Worm (Caenorhabditis elegans): Measurements from ENCODE around the gene C09B8.3.

- TF ChIP-seq hnd-1 (tag; optimal IDR thresholded peaks at IDR 0.05) (no peak), ets-7 (tag; optimal IDR thresholded peaks at IDR 0.05) (no peak), tbx-11 (GFP tag; IDR thresholded peaks at IDR 0.05) (no peak), tbx-37 (GFP tag; conservative IDR thresholded peaks at IDR 0.05) (no peak), flt-1 (GFP tag; IDR thresholded peaks at IDR 0.05) (no peak), pes-1 (GFP tag; IDR thresholded peaks at IDR 0.05) (no peak), ama-1 (optimal IDR thresholded peaks at IDR 0.05) (no peak), sea-1 (GFP tag; conservative IDR thresholded peaks at IDR 0.05) (no peak), F13C5.2 (tag; optimal IDR thresholded peaks at IDR 0.05) (no peak), ceh-36 (tag; optimal IDR thresholded peaks at IDR 0.05) (no peak), B0310.2 (tag; optimal IDR thresholded peaks at IDR 0.05) (no peak), hmg-4 (GFP tag; optimal IDR thresholded peaks at IDR 0.05) (no peak)
Measured at ce11 chrX:6050849-6051248, 40.4 kb upstream of the C09B8.3 start.
